Worm (Caenorhabditis elegans) whole organism, L3 larva: ENCODE data around the gene Y47D3A.31.

Experiments
- R02D3.7 ChIP-seq: fragments of 150-350 bp; optimal IDR thresholded peaks from 2 replicates; lab custom pipeline; 2014; ENCODE audit warnings: missing biosample characterization, missing genetic modification characterization
- ZK546.5 ChIP-seq: sonication (generic microtip); optimal IDR thresholded peaks from 2 replicates; lab custom pipeline; 2017; ENCODE audit warnings: missing biosample characterization, missing genetic modification characterization
- ama-1 ChIP-seq: fragments of 150-350 bp; optimal IDR thresholded peaks from 2 replicates; lab custom pipeline; 2018
- ceh-16 ChIP-seq: sonication (generic microtip); optimal IDR thresholded peaks from 2 replicates; lab custom pipeline; 2017; ENCODE audit warnings: missing biosample characterization, missing genetic modification characterization
- ceh-28 ChIP-seq: fragments of 150-350 bp; optimal IDR thresholded peaks from 2 replicates; lab custom pipeline; 2014; ENCODE audit warnings: missing biosample characterization, missing genetic modification reagents, missing genetic modification characterization
- daf-12 ChIP-seq: fragments of 150-350 bp; optimal IDR thresholded peaks from 2 replicates; lab custom pipeline; 2014; ENCODE audit warnings: missing biosample characterization, missing genetic modification reagents, missing genetic modification characterization
- egl-27 ChIP-seq: sonication (generic microtip); optimal IDR thresholded peaks from 4 replicates; lab custom pipeline; 2017; ENCODE audit warnings: missing biosample characterization, missing genetic modification reagents, missing genetic modification characterization
- egl-5 ChIP-seq: fragments of 150-350 bp; optimal IDR thresholded peaks from 2 replicates; lab custom pipeline; 2017; ENCODE audit warnings: missing biosample characterization, missing genetic modification reagents, missing genetic modification characterization, inconsistent platforms
- elt-1 ChIP-seq: fragments of 150-350 bp; optimal IDR thresholded peaks from 2 replicates; lab custom pipeline; 2014; ENCODE audit warnings: missing biosample characterization, missing genetic modification characterization
- elt-2 ChIP-seq: sonication (generic microtip); optimal IDR thresholded peaks from 2 replicates; lab custom pipeline; 2016; ENCODE audit warnings: missing genetic modification reagents, mild to moderate bottlenecking, missing genetic modification characterization, missing compliant biosample characterization
- elt-3 ChIP-seq, 3 experiments: fragments of 150-350 bp in 1 of 3; sonication (generic microtip) in 2 of 3; optimal IDR thresholded peaks; 2 replicates in 2 of 3; 4 replicates in 1 of 3; lab custom pipeline; 2014 to 2017; ENCODE audit warnings: missing biosample characterization in 3 of 3, missing genetic modification characterization in 3 of 3
- fkh-10 ChIP-seq: sonication (generic microtip); optimal IDR thresholded peaks from 2 replicates; lab custom pipeline; 2017; ENCODE audit warnings: missing biosample characterization, missing genetic modification reagents, missing genetic modification characterization
- fkh-2 ChIP-seq: fragments of 150-350 bp; optimal IDR thresholded peaks from 2 replicates; lab custom pipeline; 2014; ENCODE audit warnings: missing biosample characterization, missing genetic modification reagents, missing genetic modification characterization
- fos-1 ChIP-seq: fragments of 150-350 bp; optimal IDR thresholded peaks from 2 replicates; lab custom pipeline; 2014; ENCODE audit warnings: missing biosample characterization, missing genetic modification characterization
- hmg-11 ChIP-seq: sonication (generic microtip); optimal IDR thresholded peaks from 2 replicates; lab custom pipeline; 2016; ENCODE audit warnings: missing genetic modification characterization, missing compliant biosample characterization
- jun-1 ChIP-seq: fragments of 150-350 bp; optimal IDR thresholded peaks from 2 replicates; lab custom pipeline; 2014; ENCODE audit warnings: missing biosample characterization, missing genetic modification reagents, missing genetic modification characterization
- lin-15B ChIP-seq: fragments of 150-350 bp; optimal IDR thresholded peaks from 2 replicates; lab custom pipeline; 2014; ENCODE audit warnings: missing biosample characterization, missing genetic modification characterization
- lin-39 ChIP-seq: fragments of 150-350 bp; optimal IDR thresholded peaks from 2 replicates; lab custom pipeline; 2018; ENCODE audit warnings: missing biosample characterization, missing genetic modification reagents, missing genetic modification characterization
- lsy-12 ChIP-seq: sonication (generic microtip); optimal IDR thresholded peaks from 2 replicates; lab custom pipeline; 2016; ENCODE audit warnings: mild to moderate bottlenecking, missing genetic modification characterization, missing compliant biosample characterization
- mml-1 ChIP-seq: fragments of 150-350 bp; sonication (generic microtip); optimal IDR thresholded peaks from 3 replicates; lab custom pipeline; 2014; ENCODE audit warnings: missing biosample characterization, missing genetic modification characterization
- nfya-1 ChIP-seq: sonication (generic microtip); optimal IDR thresholded peaks from 2 replicates; lab custom pipeline; 2017; ENCODE audit warnings: missing genetic modification characterization, mild to moderate bottlenecking, missing compliant biosample characterization, antibody characterized with exemption, moderate library complexity; ENCODE audit not compliant: insufficient read depth
- nhr-11 ChIP-seq: fragments of 150-350 bp; optimal IDR thresholded peaks from 2 replicates; lab custom pipeline; 2014; ENCODE audit warnings: missing biosample characterization, missing genetic modification characterization
- nhr-23 ChIP-seq: fragments of 150-350 bp; optimal IDR thresholded peaks from 2 replicates; lab custom pipeline; 2014; ENCODE audit warnings: missing biosample characterization, missing genetic modification reagents, missing genetic modification characterization
- nhr-25 ChIP-seq: sonication (generic microtip); optimal IDR thresholded peaks from 2 replicates; lab custom pipeline; 2017; ENCODE audit warnings: missing biosample characterization, missing genetic modification characterization
- nhr-28 ChIP-seq: fragments of 150-350 bp; optimal IDR thresholded peaks from 2 replicates; lab custom pipeline; 2014; ENCODE audit warnings: missing biosample characterization, missing genetic modification characterization
- nhr-43 ChIP-seq: sonication (generic microtip); optimal IDR thresholded peaks from 2 replicates; lab custom pipeline; 2016; ENCODE audit warnings: mild to moderate bottlenecking, missing genetic modification characterization, missing compliant biosample characterization; ENCODE audit not compliant: poor library complexity, severe bottlenecking
- nhr-67 ChIP-seq: fragments of 150-350 bp; optimal IDR thresholded peaks from 2 replicates; lab custom pipeline; 2014; ENCODE audit warnings: missing biosample characterization, missing genetic modification characterization
- nhr-76 ChIP-seq: fragments of 150-350 bp; sonication (generic microtip); optimal IDR thresholded peaks from 5 replicates; lab custom pipeline; 2014; ENCODE audit warnings: missing biosample characterization, missing genetic modification characterization
- nhr-77 ChIP-seq: fragments of 150-350 bp; optimal IDR thresholded peaks from 2 replicates; lab custom pipeline; 2014; ENCODE audit warnings: missing biosample characterization, missing genetic modification characterization
- pha-4 ChIP-seq: fragments of 150-350 bp; optimal IDR thresholded peaks from 2 replicates; lab custom pipeline; 2014; ENCODE audit warnings: missing biosample characterization, missing genetic modification reagents, missing genetic modification characterization
- pqm-1 ChIP-seq: fragments of 150-350 bp; optimal IDR thresholded peaks from 2 replicates; lab custom pipeline; 2017; ENCODE audit warnings: missing biosample characterization, missing genetic modification characterization, inconsistent platforms
- sea-2 ChIP-seq: fragments of 150-350 bp; sonication (generic microtip); optimal IDR thresholded peaks from 4 replicates; lab custom pipeline; 2014; ENCODE audit warnings: missing biosample characterization, missing genetic modification reagents, missing genetic modification characterization
- skn-1 ChIP-seq: fragments of 150-350 bp; optimal IDR thresholded peaks from 2 replicates; lab custom pipeline; 2014; ENCODE audit warnings: missing biosample characterization, missing genetic modification characterization
- snpc-4 ChIP-seq: fragments of 150-350 bp; optimal IDR thresholded peaks from 2 replicates; lab custom pipeline; 2014; ENCODE audit warnings: missing biosample characterization, missing genetic modification characterization
- unc-39 ChIP-seq: sonication (generic microtip); optimal IDR thresholded peaks from 4 replicates; lab custom pipeline; 2017; ENCODE audit warnings: missing biosample characterization, missing genetic modification characterization
- unc-62 ChIP-seq: fragments of 150-350 bp; sonication (generic microtip); optimal IDR thresholded peaks from 4 replicates; lab custom pipeline; 2014; ENCODE audit warnings: missing biosample characterization, missing genetic modification reagents, missing genetic modification characterization
- zag-1 ChIP-seq: fragments of 150-350 bp; optimal IDR thresholded peaks from 2 replicates; lab custom pipeline; 2014; ENCODE audit warnings: missing biosample characterization, missing genetic modification characterization
- ztf-11 ChIP-seq: fragments of 150-350 bp; optimal IDR thresholded peaks from 2 replicates; lab custom pipeline; 2014; ENCODE audit warnings: missing biosample characterization, missing genetic modification characterization
- ztf-4 ChIP-seq: fragments of 150-350 bp; optimal IDR thresholded peaks from 2 replicates; lab custom pipeline; 2014; ENCODE audit warnings: missing biosample characterization, missing genetic modification characterization

Y47D3A.31 gene

DNA sequence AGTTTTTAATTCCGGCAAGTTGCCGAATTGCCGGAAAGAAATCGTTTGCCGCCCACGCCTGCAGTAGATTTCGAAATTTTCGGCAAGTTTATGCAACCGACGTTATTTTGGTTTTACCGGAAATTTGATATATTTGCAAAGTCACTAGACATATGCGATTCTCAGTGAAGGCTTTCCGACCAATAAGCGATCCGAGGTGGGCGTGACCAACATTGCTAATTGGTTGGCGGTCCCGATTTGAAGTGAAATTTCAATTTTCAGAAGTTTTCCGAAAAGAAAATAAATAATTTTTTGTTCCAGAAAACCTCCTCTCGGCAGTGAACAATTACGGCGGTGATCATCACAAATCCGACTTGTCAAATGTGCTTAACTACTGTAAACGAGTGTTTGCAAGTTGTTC, 917 bp upstream of the Y47D3A.31 start:
- TF ChIP-seq nhr-11 (tag; lab: Kevin White, UChicago) (no peak), nfya-1 (tag; lab: Kevin White, UChicago) (peak; percentile 53)
- TF ChIP-seq, all 47 proteins: peak for 1

DNA sequence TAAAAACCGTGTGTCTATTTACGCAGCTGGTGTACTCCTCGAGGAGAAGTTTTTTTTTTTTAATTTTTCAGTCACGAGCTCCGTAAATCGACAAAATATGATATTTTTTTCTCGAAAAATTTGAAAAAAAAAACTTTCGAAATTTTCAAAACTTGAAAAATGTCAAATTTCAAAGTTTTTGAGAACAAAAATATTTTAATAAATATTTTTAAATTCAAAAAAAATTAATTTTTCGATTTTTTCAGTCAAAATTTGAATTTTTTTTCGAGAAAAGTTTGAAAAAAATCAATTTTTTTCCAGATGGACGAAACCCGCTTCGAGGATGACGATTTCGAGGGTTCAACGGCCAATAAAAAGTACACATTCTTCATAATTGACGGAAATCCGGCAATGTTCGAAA, 2.5 kb downstream of the Y47D3A.31 start, which contains the start of gene cku-70:
cku-70 (plus strand) TSS at position 301 of the 400 bp plus-strand sequence.
- no peak for TF ChIP-seq nhr-67 (tag; lab: Kevin White, UChicago)
- no peak for TF ChIP-seq egl-5 (tag; lab: Kevin White, UChicago)
- TF ChIP-seq nhr-28 (tag; lab: Kevin White, UChicago): no peak
- no peak for TF ChIP-seq nhr-76
- TF ChIP-seq snpc-4: no peak
- no peak for TF ChIP-seq ztf-4 (tag; lab: Kevin White, UChicago)
- TF ChIP-seq ZK546.5 (tag; lab: Kevin White, UChicago): no peak
- TF ChIP-seq, all 47 proteins: peak for 0

DNA sequence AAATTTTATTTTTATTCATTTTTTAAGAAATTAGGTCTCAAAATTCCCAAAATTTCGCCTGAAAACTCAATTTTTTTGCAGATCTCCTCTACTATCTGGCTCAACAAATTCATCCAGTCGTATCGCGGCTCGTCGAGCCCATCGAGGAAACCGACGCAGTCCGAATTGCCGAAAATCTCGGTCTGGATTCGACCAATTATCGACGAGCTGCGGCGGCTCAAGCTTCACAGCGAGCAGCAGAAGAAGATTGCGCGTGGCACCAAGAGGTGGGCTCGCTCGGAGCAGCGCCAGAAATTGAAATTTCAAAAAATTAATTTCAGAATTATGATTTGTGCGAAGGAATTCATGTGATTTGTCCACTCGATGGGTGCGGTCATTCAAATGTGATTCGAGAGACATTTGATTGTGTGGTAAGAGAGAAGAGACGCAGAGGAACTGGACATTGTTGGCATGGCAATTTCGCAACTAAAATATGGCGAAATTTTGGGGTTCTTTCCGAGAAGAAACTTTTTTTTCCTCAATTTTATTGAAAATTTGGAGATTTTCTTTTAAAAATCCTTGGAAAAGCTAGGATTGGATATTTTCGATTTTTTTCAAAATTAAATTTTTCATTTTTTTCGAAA, 7.6 kb downstream of the Y47D3A.31 start:
- TF ChIP-seq ztf-4 (tag; lab: Kevin White, UChicago): no peak
- no peak for TF ChIP-seq ama-1 (lab: Kevin White, UChicago)
- TF ChIP-seq skn-1 (tag; lab: Kevin White, UChicago): no peak
- TF ChIP-seq nhr-11 (tag; lab: Kevin White, UChicago): no peak
- TF ChIP-seq pha-4: no peak
- no peak for TF ChIP-seq elt-3 (tag; optimal IDR thresholded peaks at IDR 0.05; lab: Kevin White, UChicago)
- TF ChIP-seq zag-1 (tag; lab: Kevin White, UChicago): no peak
- no peak for TF ChIP-seq nhr-77

DNA sequence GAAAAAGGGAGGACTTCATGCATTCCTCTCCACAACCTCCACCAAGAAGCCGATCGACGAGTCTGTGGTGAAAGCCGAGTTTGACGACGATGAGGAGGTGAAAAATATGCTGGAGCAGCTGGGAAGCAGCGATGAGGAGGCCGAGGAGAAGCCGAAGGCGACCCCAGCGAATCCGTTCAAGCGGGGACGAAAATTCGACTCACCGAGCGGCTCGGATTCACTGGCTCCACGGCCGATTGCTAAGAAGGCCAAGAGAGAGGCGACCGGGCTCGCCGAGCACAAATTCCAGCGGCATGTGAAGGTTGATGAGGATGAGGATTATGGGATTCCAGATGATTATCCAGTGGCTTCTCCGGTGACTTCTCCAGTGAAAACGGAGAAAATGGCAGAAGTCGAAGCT, 14.1 kb downstream of the Y47D3A.31 start:
- TF ChIP-seq ceh-28 (tag; lab: Kevin White, UChicago): no peak
- no peak for TF ChIP-seq nhr-76
- no peak for TF ChIP-seq ama-1 (lab: Kevin White, UChicago)
- TF ChIP-seq mml-1: no peak
- TF ChIP-seq daf-12: no peak
- TF ChIP-seq elt-2 (tag; lab: Kevin White, UChicago): no peak
- TF ChIP-seq, all 47 proteins: peak for 0

DNA sequence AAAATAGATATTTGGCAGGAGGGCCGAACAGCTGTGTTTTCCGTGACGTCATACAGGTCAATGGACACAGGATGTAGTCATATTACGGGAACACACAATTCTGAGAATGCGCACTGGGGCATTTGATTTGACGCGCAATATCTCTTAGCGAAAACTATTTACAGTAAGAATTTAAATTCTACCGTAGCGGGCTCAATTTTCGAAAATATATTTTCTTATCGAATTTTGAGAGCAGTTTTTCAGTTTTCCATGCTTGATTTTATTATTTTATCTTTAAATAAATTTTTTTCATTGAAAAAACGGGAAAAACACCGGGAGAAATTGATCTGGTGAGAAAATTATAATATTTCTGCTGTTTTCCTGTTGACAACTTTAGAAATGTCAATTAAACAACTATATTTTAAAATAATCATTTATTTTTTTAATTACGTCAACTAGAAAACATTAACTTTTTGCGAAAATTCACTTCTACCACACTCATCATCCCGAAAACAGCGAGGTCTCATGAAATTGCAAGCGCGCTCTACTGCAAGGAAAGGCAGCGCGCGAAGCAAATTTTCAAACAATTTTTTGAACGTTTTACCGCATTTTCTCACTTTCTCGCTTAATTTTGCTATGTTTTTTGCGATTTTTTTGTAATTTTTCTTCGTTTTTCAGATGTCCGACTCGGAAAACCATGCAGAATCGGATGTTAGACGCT, 15.1 kb downstream of the Y47D3A.31 start, which contains the start of the genes Y47D3A.1 and pola-1:
Y47D3A.1 (minus strand) TSS at position 51 of the 700 bp plus-strand sequence.
pola-1 (plus strand) TSS at position 658 of the 700 bp plus-strand sequence.
- TF ChIP-seq nfya-1 (tag; lab: Kevin White, UChicago) (peak; percentile 82), pha-4 (peak; percentile 84), hmg-11 (peak; percentile 36), nhr-28 (tag; lab: Kevin White, UChicago) (no peak), unc-39 (tag; lab: Kevin White, UChicago) (no peak), lin-15B (tag; lab: Kevin White, UChicago) (peak; percentile 93), nhr-77 (no peak), egl-5 (tag; lab: Kevin White, UChicago) (peak; percentile 51), R02D3.7 (tag; lab: Kevin White, UChicago) (peak; percentile 39), ceh-16 (no peak), nhr-43 (peak; percentile 58), skn-1 (tag; lab: Kevin White, UChicago) (peak; percentile 67), snpc-4 (peak; percentile 53), fos-1 (no peak), sea-2 (GFP tag; lab: Kevin White, UChicago) (no peak), pqm-1 (tag; lab: Kevin White, UChicago) (peak; percentile 17), nhr-11 (tag; lab: Kevin White, UChicago) (no peak), nhr-23 (peak; percentile 89), nhr-76 (no peak), fkh-10 (GFP tag; lab: Kevin White, UChicago) (peak; percentile 27), lsy-12 (no peak), elt-3 (tag; optimal IDR thresholded peaks at IDR 0.05; lab: Kevin White, UChicago) (no peak), ztf-4 (tag; lab: Kevin White, UChicago) (no peak), nhr-25 (peak; percentile 80), ceh-28 (tag; lab: Kevin White, UChicago) (peak; percentile 20), elt-2 (tag; lab: Kevin White, UChicago) (peak; percentile 52), fkh-2 (tag; lab: Kevin White, UChicago) (no peak), unc-62 (no peak), lin-39 (tag; lab: Kevin White, UChicago) (peak; percentile 45), nhr-67 (tag; lab: Kevin White, UChicago) (no peak), ama-1 (lab: Kevin White, UChicago) (no peak), egl-27 (no peak), elt-1 (no peak), jun-1 (tag; lab: Kevin White, UChicago) (peak; percentile 43), mml-1 (no peak), ztf-11 (tag; lab: Kevin White, UChicago) (no peak)
